Worm (Caenorhabditis elegans) whole organism, midembryonic: ENCODE results near the gene fzo-1.

Experiments used
- cog-1 ChIP-seq: sonication (generic microtip); optimal IDR thresholded peaks from 2 replicates; lab custom pipeline; 2016; ENCODE audit warnings: missing genetic modification characterization, missing compliant biosample characterization
- flt-1 ChIP-seq: fragments of 200-800 bp; sonication (Bioruptor generic); IDR thresholded peaks from 2 replicates; pipeline ENCODE4 v1.3.6; 2022; ENCODE audit warnings: missing genetic modification characterization, missing compliant biosample characterization
- klf-2 ChIP-seq: fragments of 200-800 bp; sonication (Bioruptor generic); conservative IDR thresholded peaks from 2 replicates; pipeline ENCODE4 v1.3.6; 2022; ENCODE audit warnings: missing genetic modification reagents, missing genetic modification characterization, missing compliant biosample characterization
- ref-1 ChIP-seq: fragments of 200-800 bp; sonication (Bioruptor generic); conservative IDR thresholded peaks from 2 replicates; pipeline ENCODE4 v1.3.6; 2022; ENCODE audit warnings: missing genetic modification reagents, missing genetic modification characterization, missing compliant biosample characterization
- tab-1 ChIP-seq: fragments of 200-800 bp; sonication (Bioruptor generic); IDR thresholded peaks from 2 replicates; pipeline ENCODE4 v1.3.6; 2022; ENCODE audit warnings: missing genetic modification characterization, missing compliant biosample characterization
- ztf-23 ChIP-seq: fragments of 200-800 bp; sonication (Bioruptor generic); IDR thresholded peaks from 2 replicates; pipeline ENCODE4 v1.3.6; 2022; ENCODE audit warnings: missing genetic modification reagents, missing genetic modification characterization, missing compliant biosample characterization
- ztf-29 ChIP-seq: fragments of 200-800 bp; sonication (Bioruptor generic); IDR thresholded peaks from 2 replicates; pipeline ENCODE4 v1.3.6; 2022; ENCODE audit warnings: missing genetic modification reagents, missing genetic modification characterization, missing compliant biosample characterization

ce11 chrII:5806563-5806962, 29.4 kb downstream of the fzo-1 start:
- TF ChIP-seq ref-1 (GFP tag; lab: Robert Waterston, UW) (no peak), tab-1 (GFP tag; lab: Robert Waterston, UW) (no peak), cog-1 (tag; lab: Kevin White, UChicago) (no peak), flt-1 (no peak), ztf-23 (GFP tag; lab: Robert Waterston, UW) (no peak), klf-2 (no peak), ztf-29 (no peak)
